Fruit fly (Drosophila melanogaster) whole organism, embryonic: Measurements from ENCODE around the gene Gyc89Da.

ENCODE experiments used
- Atf-2 ChIP-seq: fragments of 200-800 bp; sonication (Bioruptor generic); optimal IDR thresholded peaks from 2 replicates; lab custom pipeline; 2016; ENCODE audit warnings: missing biosample characterization, missing genetic modification characterization
- Atf6 ChIP-seq: fragments of 200-800 bp; sonication (Bioruptor generic); IDR thresholded peaks from 2 replicates; pipeline ENCODE4 v1.3.6; 2022; ENCODE audit warnings: missing biosample characterization, missing genetic modification characterization
- Awh ChIP-seq: fragments of 200-800 bp; sonication (Bioruptor generic); IDR thresholded peaks from 2 replicates; pipeline ENCODE4, ENCODE4 v1.3.6; 2022; ENCODE audit warnings: missing biosample characterization, missing genetic modification characterization
- B-H1 ChIP-seq: fragments of 200-800 bp; sonication (Bioruptor generic); IDR thresholded peaks from 3 replicates; pipeline ENCODE4 v1.3.6; 2022; ENCODE audit warnings: missing biosample characterization, missing genetic modification characterization
- CG11247 ChIP-seq: fragments of 200-800 bp; sonication (Bioruptor generic); IDR thresholded peaks from 2 replicates; pipeline ENCODE4 v1.3.6; 2022; ENCODE audit warnings: missing biosample characterization, missing genetic modification characterization
- CG12942 ChIP-seq: fragments of 200-800 bp; sonication (Bioruptor generic); optimal IDR thresholded peaks from 3 replicates; lab custom pipeline; 2016; ENCODE audit warnings: missing biosample characterization, missing genetic modification characterization
- CG15479 ChIP-seq: fragments of 200-800 bp; sonication (Bioruptor generic); optimal IDR thresholded peaks from 3 replicates; lab custom pipeline; 2019; ENCODE audit warnings: missing biosample characterization, mild to moderate bottlenecking, missing genetic modification characterization, moderate library complexity
- CG17802 ChIP-seq: fragments of 200-800 bp; sonication (Bioruptor generic); optimal IDR thresholded peaks from 2 replicates; lab custom pipeline; 2018; ENCODE audit warnings: missing biosample characterization, mild to moderate bottlenecking, missing genetic modification characterization, moderate library complexity
- CG2875 ChIP-seq: fragments of 200-800 bp; sonication (Bioruptor generic); optimal IDR thresholded peaks from 2 replicates; lab custom pipeline; 2017; ENCODE audit warnings: missing biosample characterization, mild to moderate bottlenecking, missing genetic modification characterization, missing genetic modification reagents
- CG2889 ChIP-seq: fragments of 200-800 bp; sonication (Bioruptor generic); IDR thresholded peaks from 3 replicates; pipeline ENCODE4 v1.3.6; 2022; ENCODE audit warnings: missing biosample characterization, missing genetic modification characterization
- CG31224 ChIP-seq: fragments of 200-800 bp; sonication (Bioruptor generic); IDR thresholded peaks from 2 replicates; pipeline ENCODE4 v1.3.6; 2022; ENCODE audit warnings: missing biosample characterization, missing genetic modification characterization
- CG32532 ChIP-seq: fragments of 200-800 bp; sonication (Bioruptor generic); IDR thresholded peaks from 2 replicates; pipeline ENCODE4 v1.3.6; 2022; ENCODE audit warnings: missing biosample characterization, missing genetic modification characterization
- CG3281 ChIP-seq: fragments of 200-800 bp; sonication (Bioruptor generic); optimal IDR thresholded peaks from 3 replicates; lab custom pipeline; 2017; ENCODE audit warnings: missing biosample characterization, mild to moderate bottlenecking, missing genetic modification characterization
- CG3726 ChIP-seq: fragments of 200-800 bp; sonication (Bioruptor generic); IDR thresholded peaks from 3 replicates; pipeline ENCODE4, ENCODE4 v1.3.6; 2022; ENCODE audit warnings: missing biosample characterization, missing genetic modification characterization
- CG43689 ChIP-seq: fragments of 200-800 bp; sonication (Bioruptor generic); IDR thresholded peaks from 2 replicates; pipeline ENCODE4 v1.3.6; 2022; ENCODE audit warnings: missing biosample characterization, missing genetic modification characterization
- CG4707 ChIP-seq: fragments of 200-800 bp; sonication (Bioruptor generic); optimal IDR thresholded peaks from 2 replicates; lab custom pipeline; 2018; ENCODE audit warnings: missing biosample characterization, mild to moderate bottlenecking, missing genetic modification characterization, moderate library complexity
- CG6813 ChIP-seq: fragments of 200-800 bp; sonication (Bioruptor generic); optimal IDR thresholded peaks from 2 replicates; lab custom pipeline; 2017; ENCODE audit warnings: missing biosample characterization, missing genetic modification characterization, mild to moderate bottlenecking, moderate library complexity, missing genetic modification reagents
- CG9609 ChIP-seq: fragments of 200-800 bp; sonication (Bioruptor generic); optimal IDR thresholded peaks from 3 replicates; lab custom pipeline; 2016; ENCODE audit warnings: missing biosample characterization, missing genetic modification characterization
- Camta ChIP-seq: fragments of 200-800 bp; sonication (Bioruptor generic); optimal IDR thresholded peaks from 2 replicates; lab custom pipeline; 2016; ENCODE audit warnings: missing biosample characterization, missing genetic modification characterization
- Dad ChIP-seq: fragments of 200-800 bp; sonication (Bioruptor generic); optimal IDR thresholded peaks from 3 replicates; lab custom pipeline; 2016; ENCODE audit warnings: missing biosample characterization, missing genetic modification characterization
- Eip74EF ChIP-seq, 2 experiments: fragments of 200-800 bp in 1 of 2; fragments of >200 bp in 1 of 2; sonication (Bioruptor generic) in 1 of 2; optimal IDR thresholded peaks; 2 replicates each; lab custom pipeline; 2017 to 2019; ENCODE audit warnings: missing biosample characterization in 2 of 2, missing genetic modification characterization in 2 of 2, mild to moderate bottlenecking in 1 of 2, moderate library complexity in 1 of 2
- Fer1 ChIP-seq: fragments of 200-800 bp; sonication (Bioruptor generic); optimal IDR thresholded peaks from 2 replicates; lab custom pipeline; 2017; ENCODE audit warnings: missing biosample characterization, mild to moderate bottlenecking, missing genetic modification characterization
- HLH4C ChIP-seq: fragments of 200-800 bp; sonication (Bioruptor generic); IDR thresholded peaks from 3 replicates; pipeline ENCODE4 v1.3.6; 2022; ENCODE audit warnings: missing biosample characterization, missing genetic modification characterization; ENCODE audit not compliant: partially characterized antibody
- NC2β ChIP-seq: fragments of 200-800 bp; sonication (Bioruptor generic); optimal IDR thresholded peaks from 2 replicates; lab custom pipeline; 2016; ENCODE audit warnings: missing biosample characterization, missing genetic modification characterization
- NfI ChIP-seq: fragments of 200-800 bp; sonication (Bioruptor generic); optimal IDR thresholded peaks from 3 replicates; lab custom pipeline; 2018; ENCODE audit warnings: missing biosample characterization, mild to moderate bottlenecking, missing genetic modification characterization, moderate library complexity
- Optix ChIP-seq: fragments of 200-800 bp; sonication (Bioruptor generic); IDR thresholded peaks from 3 replicates; pipeline ENCODE4 v1.3.6; 2022; ENCODE audit warnings: missing biosample characterization, missing genetic modification characterization
- PHDP ChIP-seq: fragments of 200-800 bp; sonication (Bioruptor generic); optimal IDR thresholded peaks from 3 replicates; lab custom pipeline; 2018; ENCODE audit warnings: missing biosample characterization, mild to moderate bottlenecking, missing genetic modification characterization, moderate library complexity
- Rfx ChIP-seq: fragments of 200-800 bp; sonication (Bioruptor generic); IDR thresholded peaks from 2 replicates; pipeline ENCODE4 v1.3.6; 2022; ENCODE audit warnings: missing biosample characterization, missing genetic modification characterization
- Side ChIP-seq: fragments of 200-800 bp; sonication (Bioruptor generic); optimal IDR thresholded peaks from 2 replicates; lab custom pipeline; 2016; ENCODE audit warnings: missing biosample characterization, missing genetic modification characterization
- Sox100B ChIP-seq: fragments of 200-800 bp; sonication (Bioruptor generic); optimal IDR thresholded peaks from 3 replicates; lab custom pipeline; 2018; ENCODE audit warnings: missing biosample characterization, mild to moderate bottlenecking, missing genetic modification characterization
- Trl ChIP-seq, 3 experiments: fragments of >200 bp in 2 of 3; fragments of 200-800 bp in 1 of 3; sonication (Bioruptor generic) in 1 of 3; optimal IDR thresholded peaks; 2 replicates in 1 of 3; 3 replicates in 2 of 3; lab custom pipeline; 2016 to 2017; ENCODE audit warnings: missing biosample characterization in 1 of 3, missing genetic modification characterization in 1 of 3
- Xbp1 ChIP-seq: fragments of 200-800 bp; sonication (Bioruptor generic); optimal IDR thresholded peaks from 3 replicates; lab custom pipeline; 2016; ENCODE audit warnings: missing biosample characterization, mild to moderate bottlenecking, missing genetic modification characterization
- Xrp1 ChIP-seq: fragments of 200-800 bp; sonication (Bioruptor generic); IDR thresholded peaks from 2 replicates; pipeline ENCODE4 v1.3.6; 2022; ENCODE audit warnings: missing biosample characterization, missing genetic modification characterization
- ab ChIP-seq: fragments of 200-800 bp; sonication (Bioruptor generic); optimal IDR thresholded peaks from 2 replicates; lab custom pipeline; 2016; ENCODE audit warnings: missing biosample characterization, missing genetic modification characterization
- amos ChIP-seq: fragments of 200-800 bp; sonication (Bioruptor generic); IDR thresholded peaks from 2 replicates; pipeline ENCODE4 v1.3.6; 2022; ENCODE audit warnings: missing biosample characterization, missing genetic modification characterization; ENCODE audit not compliant: partially characterized antibody
- chif ChIP-seq, 2 experiments: fragments of 200-800 bp; sonication (Bioruptor generic); optimal IDR thresholded peaks; 3 replicates each; lab custom pipeline; 2016; ENCODE audit warnings: missing biosample characterization in 2 of 2, missing genetic modification characterization in 2 of 2
- ems ChIP-seq: fragments of 200-800 bp; sonication (Bioruptor generic); optimal IDR thresholded peaks from 3 replicates; lab custom pipeline; 2016; ENCODE audit warnings: missing biosample characterization, missing genetic modification characterization
- fd96Cb ChIP-seq: fragments of 200-800 bp; sonication (Bioruptor generic); optimal IDR thresholded peaks from 2 replicates; lab custom pipeline; 2018; ENCODE audit warnings: missing biosample characterization, mild to moderate bottlenecking, missing genetic modification characterization, moderate library complexity
- grn ChIP-seq: fragments of 200-800 bp; sonication (Bioruptor generic); optimal IDR thresholded peaks from 3 replicates; lab custom pipeline; 2017; ENCODE audit warnings: missing biosample characterization, missing genetic modification characterization
- insv ChIP-seq, 2 experiments: fragments of 200-800 bp; sonication (Bioruptor generic); optimal IDR thresholded peaks; 3 replicates each; lab custom pipeline; 2016 to 2018; ENCODE audit warnings: missing biosample characterization in 2 of 2, missing genetic modification characterization in 2 of 2
- jumu ChIP-seq: fragments of 200-800 bp; sonication (Bioruptor generic); optimal IDR thresholded peaks from 3 replicates; lab custom pipeline; 2016; ENCODE audit warnings: missing biosample characterization, missing genetic modification characterization
- mam ChIP-seq: fragments of 200-800 bp; sonication (Bioruptor generic); optimal IDR thresholded peaks from 3 replicates; lab custom pipeline; 2016; ENCODE audit warnings: missing biosample characterization, missing genetic modification characterization
- pfk ChIP-seq: fragments of 200-800 bp; sonication (Bioruptor generic); optimal IDR thresholded peaks from 2 replicates; lab custom pipeline; 2018; ENCODE audit warnings: missing biosample characterization, mild to moderate bottlenecking, missing genetic modification characterization, moderate library complexity
- pnt ChIP-seq: fragments of 200-800 bp; sonication (Bioruptor generic); optimal IDR thresholded peaks from 3 replicates; lab custom pipeline; 2016; ENCODE audit warnings: missing biosample characterization, missing genetic modification characterization
- salm ChIP-seq: fragments of 200-800 bp; sonication (Bioruptor generic); optimal IDR thresholded peaks from 2 replicates; lab custom pipeline; 2018; ENCODE audit warnings: missing biosample characterization, mild to moderate bottlenecking, missing genetic modification characterization
- sens ChIP-seq: fragments of 200-800 bp; sonication (Bioruptor generic); peaks from one replicate; lab custom pipeline; 2016; ENCODE audit warnings: missing biosample characterization, missing genetic modification characterization
- seq ChIP-seq: fragments of 200-800 bp; sonication (Bioruptor generic); IDR thresholded peaks from 2 replicates; pipeline ENCODE4 v1.3.6; 2022; ENCODE audit warnings: missing biosample characterization, missing genetic modification characterization
- sug ChIP-seq: fragments of 200-800 bp; optimal IDR thresholded peaks from 2 replicates; lab custom pipeline; 2019; ENCODE audit warnings: missing biosample characterization, mild to moderate bottlenecking, missing genetic modification characterization, moderate library complexity
- trem ChIP-seq: fragments of 200-800 bp; optimal IDR thresholded peaks from 3 replicates; lab custom pipeline; 2019; ENCODE audit warnings: missing biosample characterization, mild to moderate bottlenecking, missing genetic modification characterization, moderate library complexity
- tx ChIP-seq: fragments of 200-800 bp; sonication (Bioruptor generic); optimal IDR thresholded peaks from 2 replicates; lab custom pipeline; 2016; ENCODE audit warnings: missing biosample characterization, missing genetic modification characterization
- wdn ChIP-seq: fragments of 200-800 bp; sonication (Bioruptor generic); IDR thresholded peaks from 2 replicates; pipeline ENCODE4 v1.3.6; 2022; ENCODE audit warnings: missing biosample characterization, missing genetic modification characterization

The Gyc89Da gene

DNA sequence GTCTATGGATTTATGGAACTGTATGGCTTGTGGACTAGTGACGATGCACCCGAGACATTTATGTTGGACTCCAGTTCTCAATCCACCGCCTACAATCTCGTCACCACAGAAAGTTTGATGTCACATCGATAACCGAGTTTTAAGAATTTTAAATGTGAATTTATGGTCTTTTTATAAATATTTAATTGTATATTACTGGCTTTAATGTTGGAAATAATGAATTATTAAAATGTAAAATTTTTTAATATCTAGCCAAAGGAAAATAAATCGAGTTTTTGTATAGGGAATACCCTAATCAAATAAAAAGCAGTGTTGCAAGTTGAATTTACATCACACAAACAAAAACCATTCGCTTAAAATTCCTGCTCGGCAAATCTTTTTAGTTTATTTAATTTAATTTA lies 39.7 kb upstream of the Gyc89Da start, which contains the start of gene Fntb (continued):
- TF ChIP-seq Awh: 0 out of 2 replicates have a peak, but pooled peaks have one; percentile 51
- TF ChIP-seq PHDP (tag; lab: Kevin White, UChicago): peak; percentile 81
- TF ChIP-seq Xrp1 (GFP tag; lab: Robert Waterston, UW): peak; percentile 64; the same call in 1 of the 2 replicates
- TF ChIP-seq sug (tag; lab: Kevin White, UChicago): peak; percentile 71
- peak; percentile 5 for TF ChIP-seq CG9609 (GFP tag; lab: Kevin White, UChicago)
- no peak for TF ChIP-seq Eip74EF (GFP tag; optimal IDR thresholded peaks at IDR 0.05; lab: Kevin White, UChicago)
- TF ChIP-seq insv (GFP tag; optimal IDR thresholded peaks at IDR 0.05; lab: Kevin White, UChicago): no peak
- no peak for TF ChIP-seq CG15479
- TF ChIP-seq B-H1 (GFP tag; lab: Robert Waterston, UW): no peak
- no peak for TF ChIP-seq Sox100B (GFP tag; lab: Kevin White, UChicago)
- peak; percentile 41; the same call in 1 of the 2 replicates for TF ChIP-seq wdn (GFP tag; lab: Robert Waterston, UW)
- 0 out of 2 replicates have a peak, but pooled peaks have one; percentile 15 for TF ChIP-seq seq (GFP tag; lab: Robert Waterston, UW)
- TF ChIP-seq trem (tag; lab: Kevin White, UChicago): peak; percentile 74
- TF ChIP-seq mam (GFP tag; lab: Kevin White, UChicago): peak; percentile 46
- peak; percentile 69 for TF ChIP-seq Rfx (GFP tag; lab: Robert Waterston, UW)
- no peak for TF ChIP-seq CG43689 (GFP tag; lab: Robert Waterston, UW)
- peak; percentile 74 for TF ChIP-seq Xbp1
- TF ChIP-seq CG17802 (tag; lab: Kevin White, UChicago): no peak
- peak in 1 of 2 experiments; percentile 36 for TF ChIP-seq chif (GFP tag; optimal IDR thresholded peaks at IDR 0.05; lab: Kevin White, UChicago)
- peak; percentile 14 for TF ChIP-seq Camta
- peak; percentile 44 for TF ChIP-seq CG2875 (GFP tag; lab: Kevin White, UChicago)
- TF ChIP-seq CG31224: no peak
- peak; percentile 55 for TF ChIP-seq NfI (GFP tag; lab: Kevin White, UChicago)
- TF ChIP-seq Dad (GFP tag; lab: Kevin White, UChicago): no peak
- peak; percentile 13 for TF ChIP-seq CG6813 (GFP tag; lab: Kevin White, UChicago)
- no peak for TF ChIP-seq Trl (optimal IDR thresholded peaks at IDR 0.05; lab: Kevin White, UChicago)
- no peak for TF ChIP-seq Trl (GFP tag; optimal IDR thresholded peaks at IDR 0.05; lab: Kevin White, UChicago)
- peak; percentile 81 for TF ChIP-seq sens (GFP tag; lab: Kevin White, UChicago)
- TF ChIP-seq NC2β (GFP tag; lab: Kevin White, UChicago): peak; percentile 18
- TF ChIP-seq pnt (GFP tag; lab: Kevin White, UChicago): no peak
- peak; percentile 70 for TF ChIP-seq fd96Cb (tag; lab: Kevin White, UChicago)
- no peak for TF ChIP-seq CG2889 (GFP tag; lab: Robert Waterston, UW)
- no peak for TF ChIP-seq CG3726 (GFP tag; lab: Robert Waterston, UW)
- no peak for TF ChIP-seq Atf-2 (GFP tag; lab: Kevin White, UChicago)
- peak; percentile 31 for TF ChIP-seq jumu (GFP tag; lab: Kevin White, UChicago)
- no peak for TF ChIP-seq CG4707 (GFP tag; lab: Kevin White, UChicago)
- peak; percentile 47 for TF ChIP-seq salm (tag; lab: Kevin White, UChicago)
- peak; percentile 70; the same call in 1 of the 2 replicates for TF ChIP-seq CG32532 (GFP tag; lab: Robert Waterston, UW)
- peak; percentile 45; the same call in 1 of the 2 replicates for TF ChIP-seq Atf6
- no peak for TF ChIP-seq HLH4C
- peak; percentile 73 for TF ChIP-seq Fer1 (GFP tag; lab: Kevin White, UChicago)
- TF ChIP-seq CG12942 (GFP tag; lab: Kevin White, UChicago): peak; percentile 57
- no peak for TF ChIP-seq ems
- TF ChIP-seq ab (GFP tag; lab: Kevin White, UChicago): no peak
- no peak for TF ChIP-seq amos
- no peak for TF ChIP-seq grn
- no peak for TF ChIP-seq pfk
- TF ChIP-seq CG3281 (GFP tag; lab: Kevin White, UChicago): peak; percentile 64
- TF ChIP-seq Optix (GFP tag; lab: Robert Waterston, UW): no peak
- TF ChIP-seq tx (GFP tag; lab: Kevin White, UChicago): no peak
- TF ChIP-seq CG11247 (GFP tag; lab: Robert Waterston, UW): peak; percentile 40; the same call in 1 of the 2 replicates
- no peak for TF ChIP-seq Side (GFP tag; lab: Kevin White, UChicago)
